Worm (Caenorhabditis elegans) whole organism, late embryonic: Measurements from ENCODE around the gene kreg-1.

ENCODE experiments used
- ama-1 ChIP-seq: fragments of 150-350 bp; optimal IDR thresholded peaks from 2 replicates; lab custom pipeline; 2014
- ceh-30 ChIP-seq: fragments of 150-350 bp; optimal IDR thresholded peaks from 2 replicates; lab custom pipeline; 2014; ENCODE audit warnings: missing biosample characterization, missing genetic modification characterization
- dve-1 ChIP-seq: sonication (generic microtip); optimal IDR thresholded peaks from 2 replicates; lab custom pipeline; 2017; ENCODE audit warnings: antibody characterized with exemption, mild to moderate bottlenecking, missing genetic modification characterization, missing compliant biosample characterization
- elt-2 ChIP-seq: sonication (generic microtip); optimal IDR thresholded peaks from 2 replicates; lab custom pipeline; 2016; ENCODE audit warnings: missing genetic modification reagents, missing genetic modification characterization, missing compliant biosample characterization
- ets-4 ChIP-seq: sonication (generic microtip); optimal IDR thresholded peaks from 2 replicates; lab custom pipeline; 2016; ENCODE audit warnings: missing genetic modification characterization, missing compliant biosample characterization
- fax-1 ChIP-seq: sonication (generic microtip); optimal IDR thresholded peaks from 2 replicates; lab custom pipeline; 2016; ENCODE audit warnings: missing genotype, missing genetic modification characterization, missing compliant biosample characterization
- hlh-6 ChIP-seq: sonication (generic microtip); optimal IDR thresholded peaks from 2 replicates; lab custom pipeline; 2016; ENCODE audit warnings: missing genotype, missing genetic modification characterization, missing compliant biosample characterization
- nfya-1 ChIP-seq: sonication (generic microtip); optimal IDR thresholded peaks from 2 replicates; lab custom pipeline; 2017; ENCODE audit warnings: missing genetic modification characterization, mild to moderate bottlenecking, missing compliant biosample characterization, antibody characterized with exemption, moderate library complexity
- odd-2 ChIP-seq: sonication (generic microtip); optimal IDR thresholded peaks from 2 replicates; lab custom pipeline; 2017; ENCODE audit warnings: antibody characterized with exemption, mild to moderate bottlenecking, missing genetic modification characterization, missing compliant biosample characterization
- sox-2 ChIP-seq: fragments of 200-800 bp; sonication (Bioruptor generic); IDR thresholded peaks from 2 replicates; pipeline ENCODE4 v1.3.6; 2022; ENCODE audit warnings: missing genetic modification reagents, missing genetic modification characterization, missing compliant biosample characterization
- sox-4 ChIP-seq: sonication (generic microtip); optimal IDR thresholded peaks from 2 replicates; lab custom pipeline; 2017; ENCODE audit warnings: mild to moderate bottlenecking, missing genetic modification characterization, inconsistent platforms, missing compliant biosample characterization
- tbx-7 ChIP-seq: sonication (generic microtip); optimal IDR thresholded peaks from 2 replicates; lab custom pipeline; 2016; ENCODE audit warnings: missing genotype, missing genetic modification characterization, missing compliant biosample characterization

kreg-1 gene

DNA sequence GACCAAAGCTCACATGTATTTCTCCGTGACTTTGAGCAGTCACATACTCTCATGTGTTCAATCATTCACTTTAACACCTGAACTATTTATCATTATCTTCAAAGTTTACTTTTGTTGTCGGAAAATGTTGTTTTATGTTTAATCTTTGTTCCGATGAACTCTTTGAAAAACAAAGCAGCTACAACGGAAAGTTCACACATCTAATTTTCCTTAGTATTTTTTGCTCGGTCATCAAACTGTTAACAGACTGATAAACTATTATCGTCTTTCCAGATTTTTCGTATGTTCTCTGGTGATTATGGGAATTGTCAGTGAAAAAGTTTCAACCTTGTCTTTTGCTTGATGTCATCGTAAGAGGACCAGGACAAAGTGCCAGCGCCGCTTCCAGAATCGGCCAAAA, 46.4 kb downstream of the kreg-1 start:
- no peak for TF ChIP-seq hlh-6 (tag; lab: Kevin White, UChicago)
- no peak for TF ChIP-seq dve-1 (tag; lab: Kevin White, UChicago)
- TF ChIP-seq ets-4: no peak
- TF ChIP-seq ceh-30 (tag; lab: Kevin White, UChicago): no peak
- TF ChIP-seq fax-1 (tag; lab: Kevin White, UChicago): no peak
- TF ChIP-seq sox-4 (tag; lab: Kevin White, UChicago): no peak
- no peak for TF ChIP-seq ama-1 (lab: Kevin White, UChicago)
- TF ChIP-seq sox-2 (GFP tag; lab: Robert Waterston, UW): no peak
- no peak for TF ChIP-seq tbx-7
- no peak for TF ChIP-seq odd-2 (tag; lab: Kevin White, UChicago)
- no peak for TF ChIP-seq elt-2 (tag; lab: Kevin White, UChicago)
- TF ChIP-seq nfya-1 (tag; lab: Kevin White, UChicago): no peak
